Worm (Caenorhabditis elegans) whole organism, young adult: Measurements from ENCODE around the gene his-5.

Experiments
- B0035.1 ChIP-seq: sonication (generic microtip); optimal IDR thresholded peaks from 2 replicates; lab custom pipeline; 2016; ENCODE audit warnings: missing genetic modification characterization, mild to moderate bottlenecking, missing compliant biosample characterization, missing genotype, missing genetic modification reagents
- D2030.7 ChIP-seq: fragments of 200-800 bp; sonication (Bioruptor generic); IDR thresholded peaks from 2 replicates; pipeline ENCODE4 v1.3.6; 2022; ENCODE audit warnings: missing genetic modification reagents, missing genetic modification characterization, missing compliant biosample characterization
- F39B2.1 ChIP-seq: fragments of 200-800 bp; sonication (Bioruptor generic); IDR thresholded peaks from 2 replicates; pipeline ENCODE4 v1.3.6; 2022; ENCODE audit warnings: missing genetic modification reagents, missing genetic modification characterization, missing compliant biosample characterization
- F52B5.7 ChIP-seq: sonication (generic microtip); optimal IDR thresholded peaks from 2 replicates; lab custom pipeline; 2016; ENCODE audit warnings: mild to moderate bottlenecking, missing genetic modification characterization, missing compliant biosample characterization
- F57C9.4 ChIP-seq: sonication (generic microtip); optimal IDR thresholded peaks from 2 replicates; lab custom pipeline; 2017; ENCODE audit warnings: mild to moderate bottlenecking, missing genetic modification characterization, missing compliant biosample characterization
- K11D2.4 ChIP-seq: fragments of 200-800 bp; sonication (Bioruptor generic); IDR thresholded peaks from 2 replicates; pipeline ENCODE4 v1.3.6; 2022; ENCODE audit warnings: missing genetic modification reagents, missing genetic modification characterization, missing compliant biosample characterization
- Y53F4B.3 ChIP-seq: fragments of 200-800 bp; sonication (Bioruptor generic); IDR thresholded peaks from 2 replicates; pipeline ENCODE4 v1.3.6; 2022; ENCODE audit warnings: missing genetic modification reagents, missing genetic modification characterization, missing compliant biosample characterization
- Y53G8AR.9 ChIP-seq: fragments of 200-800 bp; sonication (Bioruptor generic); conservative IDR thresholded peaks from 2 replicates; pipeline ENCODE4 v1.3.6; 2022; ENCODE audit warnings: missing genetic modification reagents, missing genetic modification characterization, missing compliant biosample characterization
- Y95B8A.8 ChIP-seq: fragments of 200-800 bp; sonication (Bioruptor generic); IDR thresholded peaks from 2 replicates; pipeline ENCODE4 v1.3.6; 2022; ENCODE audit warnings: missing genetic modification reagents, missing genetic modification characterization, missing compliant biosample characterization
- aptf-2 ChIP-seq: fragments of 200-800 bp; sonication (Bioruptor generic); conservative IDR thresholded peaks from 2 replicates; pipeline ENCODE4 v1.3.6; 2022; ENCODE audit warnings: missing genetic modification reagents, missing genetic modification characterization, missing compliant biosample characterization
- atf-7 ChIP-seq: sonication (generic microtip); optimal IDR thresholded peaks from 2 replicates; lab custom pipeline; 2017; ENCODE audit warnings: mild to moderate bottlenecking, missing genetic modification characterization, missing compliant biosample characterization
- attf-6 ChIP-seq: fragments of 200-800 bp; sonication (Bioruptor generic); IDR thresholded peaks from 2 replicates; pipeline ENCODE4 v1.3.6; 2022; ENCODE audit warnings: missing genetic modification reagents, missing genetic modification characterization, missing compliant biosample characterization
- bed-2 ChIP-seq: fragments of 200-800 bp; sonication (Bioruptor generic); IDR thresholded peaks from 2 replicates; pipeline ENCODE4 v1.3.6; 2022; ENCODE audit warnings: missing genetic modification reagents, missing genetic modification characterization, missing compliant biosample characterization
- ceh-40 ChIP-seq: fragments of 200-800 bp; sonication (Bioruptor generic); IDR thresholded peaks from 2 replicates; pipeline ENCODE4 v1.3.6; 2022; ENCODE audit warnings: missing genetic modification characterization, missing compliant biosample characterization
- dpff-1 ChIP-seq: sonication (generic microtip); optimal IDR thresholded peaks from 2 replicates; lab custom pipeline; 2017; ENCODE audit warnings: mild to moderate bottlenecking, missing genetic modification characterization, missing compliant biosample characterization
- dpl-1 ChIP-seq: fragments of 150-350 bp; optimal IDR thresholded peaks from 2 replicates; lab custom pipeline; 2014; ENCODE audit warnings: missing biosample characterization, missing genetic modification reagents, missing genetic modification characterization
- ets-4 ChIP-seq: fragments of 200-800 bp; sonication (Bioruptor generic); optimal IDR thresholded peaks from 2 replicates; lab custom pipeline; 2018; ENCODE audit warnings: mild to moderate bottlenecking, missing genetic modification characterization, missing compliant biosample characterization
- fkh-3 ChIP-seq: sonication (generic microtip); optimal IDR thresholded peaks from 2 replicates; lab custom pipeline; 2016; ENCODE audit warnings: mild to moderate bottlenecking, missing genetic modification characterization, missing compliant biosample characterization
- gei-17 ChIP-seq: fragments of 200-800 bp; sonication (Bioruptor generic); optimal IDR thresholded peaks from 2 replicates; lab custom pipeline; 2018; ENCODE audit warnings: mild to moderate bottlenecking, missing genetic modification characterization, missing compliant biosample characterization
- him-1 ChIP-seq: sonication (generic microtip); optimal IDR thresholded peaks from 2 replicates; lab custom pipeline; 2016; ENCODE audit warnings: missing genotype, missing genetic modification reagents, missing genetic modification characterization, missing compliant biosample characterization
- hmg-1.2 ChIP-seq: fragments of 200-800 bp; sonication (Bioruptor generic); IDR thresholded peaks from 2 replicates; pipeline ENCODE4 v1.3.6; 2022; ENCODE audit warnings: missing genetic modification reagents, missing genetic modification characterization, missing compliant biosample characterization
- lag-1 ChIP-seq: fragments of 200-800 bp; sonication (Bioruptor generic); IDR thresholded peaks from 2 replicates; pipeline ENCODE4 v1.3.6; 2022; ENCODE audit warnings: missing genetic modification reagents, missing genetic modification characterization, missing compliant biosample characterization
- let-607 ChIP-seq, 2 experiments: fragments of 200-800 bp in 1 of 2; sonication (Bioruptor generic) in 1 of 2; sonication (generic microtip) in 1 of 2; optimal IDR thresholded peaks; 2 replicates each; lab custom pipeline; 2016 to 2018; ENCODE audit warnings: mild to moderate bottlenecking in 2 of 2, missing compliant biosample characterization in 2 of 2, missing genetic modification characterization in 2 of 2, moderate library complexity in 2 of 2, missing genotype in 1 of 2
- lsy-27 ChIP-seq: sonication (generic microtip); optimal IDR thresholded peaks from 2 replicates; lab custom pipeline; 2017; ENCODE audit warnings: missing genetic modification characterization, mild to moderate bottlenecking, missing compliant biosample characterization, antibody characterized with exemption, missing genotype, borderline replicate concordance; ENCODE audit not compliant: insufficient read depth
- madf-8 ChIP-seq: fragments of 200-800 bp; sonication (Bioruptor generic); conservative IDR thresholded peaks from 2 replicates; pipeline ENCODE4 v1.3.6; 2022; ENCODE audit warnings: missing genetic modification reagents, missing genetic modification characterization, missing compliant biosample characterization
- mel-28 ChIP-seq: sonication (generic microtip); optimal IDR thresholded peaks from 2 replicates; lab custom pipeline; 2016; ENCODE audit warnings: borderline replicate concordance, mild to moderate bottlenecking, missing genetic modification characterization, missing compliant biosample characterization
- mes-4 ChIP-seq: sonication (generic microtip); optimal IDR thresholded peaks from 2 replicates; lab custom pipeline; 2016; ENCODE audit warnings: missing genotype, missing genetic modification characterization, missing compliant biosample characterization
- mxl-1 ChIP-seq: sonication (generic microtip); optimal IDR thresholded peaks from 2 replicates; lab custom pipeline; 2016; ENCODE audit warnings: missing genetic modification characterization, missing compliant biosample characterization
- nfya-1 ChIP-seq: sonication (generic microtip); optimal IDR thresholded peaks from 2 replicates; lab custom pipeline; 2017; ENCODE audit warnings: antibody characterized with exemption, missing compliant biosample characterization, missing genetic modification characterization, borderline replicate concordance; ENCODE audit not compliant: insufficient read depth
- nfya-2 ChIP-seq: fragments of 200-800 bp; sonication (Bioruptor generic); IDR thresholded peaks from 2 replicates; pipeline ENCODE4 v1.3.6; 2022; ENCODE audit warnings: missing genetic modification reagents, missing genetic modification characterization, missing compliant biosample characterization
- nhr-27 ChIP-seq: fragments of 200-800 bp; sonication (Bioruptor generic); optimal IDR thresholded peaks from 2 replicates; lab custom pipeline; 2018; ENCODE audit warnings: mild to moderate bottlenecking, missing genetic modification characterization, moderate library complexity, missing compliant biosample characterization
- pbrm-1 ChIP-seq: fragments of 200-800 bp; sonication (Bioruptor generic); IDR thresholded peaks from 2 replicates; pipeline ENCODE4 v1.3.6; 2022; ENCODE audit warnings: missing genetic modification reagents, missing genetic modification characterization, missing compliant biosample characterization
- repo-1 ChIP-seq: sonication (generic microtip); optimal IDR thresholded peaks from 2 replicates; lab custom pipeline; 2017; ENCODE audit warnings: mild to moderate bottlenecking, missing genetic modification characterization, missing compliant biosample characterization
- rpc-1 ChIP-seq, 2 experiments: fragments of 150-350 bp in 1 of 2; sonication (generic microtip) in 1 of 2; optimal IDR thresholded peaks; 2 replicates each; lab custom pipeline; 2014 to 2018; ENCODE audit warnings: missing biosample characterization in 1 of 2, missing genetic modification characterization in 1 of 2, missing genetic modification reagents in 1 of 2, missing genotype in 1 of 2
- sea-2 ChIP-seq: fragments of 200-800 bp; sonication (Bioruptor generic); IDR thresholded peaks from 2 replicates; pipeline ENCODE4 v1.3.6; 2022; ENCODE audit warnings: missing genetic modification characterization, missing compliant biosample characterization
- snpc-1.1 ChIP-seq: sonication (generic microtip); optimal IDR thresholded peaks from 2 replicates; lab custom pipeline; 2017; ENCODE audit warnings: missing genetic modification characterization, mild to moderate bottlenecking, missing compliant biosample characterization, antibody characterized with exemption, moderate library complexity, missing genotype, missing genetic modification reagents; ENCODE audit not compliant: insufficient read depth
- snpc-4 ChIP-seq, 5 experiments: fragments of 150-350 bp in 1 of 5; sonication (generic microtip) in 4 of 5; optimal IDR thresholded peaks; 2 replicates each; lab custom pipeline; 2014 to 2018; ENCODE audit warnings: missing genetic modification characterization in 5 of 5, missing biosample characterization in 3 of 5, antibody characterized with exemption in 2 of 5, mild to moderate bottlenecking in 2 of 5, missing compliant biosample characterization in 2 of 5, missing genotype in 2 of 5, moderate library complexity in 2 of 5, missing genetic modification reagents in 1 of 5
- somi-1 ChIP-seq: fragments of 200-800 bp; sonication (Bioruptor generic); optimal IDR thresholded peaks from 2 replicates; lab custom pipeline; 2018; ENCODE audit warnings: mild to moderate bottlenecking, missing genetic modification characterization, missing compliant biosample characterization
- unc-62 ChIP-seq: fragments of 150-350 bp; optimal IDR thresholded peaks from 2 replicates; lab custom pipeline; 2014; ENCODE audit warnings: missing biosample characterization, missing genetic modification reagents, missing genetic modification characterization
- xnd-1 ChIP-seq: sonication (generic microtip); optimal IDR thresholded peaks from 2 replicates; lab custom pipeline; 2016; ENCODE audit warnings: missing genotype, missing genetic modification reagents, missing genetic modification characterization, missing compliant biosample characterization
- zim-3 ChIP-seq: sonication (generic microtip); optimal IDR thresholded peaks from 2 replicates; lab custom pipeline; 2017; ENCODE audit warnings: mild to moderate bottlenecking, missing genetic modification characterization, moderate library complexity, missing compliant biosample characterization
- ztf-22 ChIP-seq: fragments of 200-800 bp; sonication (Bioruptor generic); optimal IDR thresholded peaks from 2 replicates; lab custom pipeline; 2018; ENCODE audit warnings: mild to moderate bottlenecking, missing genetic modification characterization, moderate library complexity, missing compliant biosample characterization
- ztf-3 ChIP-seq: fragments of 200-800 bp; sonication (Bioruptor generic); optimal IDR thresholded peaks from 2 replicates; lab custom pipeline; 2018; ENCODE audit warnings: mild to moderate bottlenecking, missing genetic modification characterization, missing compliant biosample characterization
- ztf-6 ChIP-seq: fragments of 200-800 bp; sonication (Bioruptor generic); IDR thresholded peaks from 2 replicates; pipeline ENCODE4 v1.3.6; 2022; ENCODE audit warnings: missing genetic modification reagents, missing genetic modification characterization, missing compliant biosample characterization

Gene his-5

ce11 chrV:8500348-8500747, 34.7 kb upstream of the his-5 start (continued):
- TF ChIP-seq F39B2.1 (GFP tag; lab: Robert Waterston, UW) (peak; percentile 97), Y95B8A.8 (peak; percentile 99), snpc-4 (GFP tag; optimal IDR thresholded peaks at IDR 0.05; lab: Kevin White, UChicago) (peak; percentile 99), snpc-4 (tag; optimal IDR thresholded peaks at IDR 0.05; lab: Kevin White, UChicago) (peak; percentile 99 to 100 (median 100)), ztf-22 (peak; percentile 99), snpc-1.1 (tag; lab: Kevin White, UChicago) (peak; percentile 100), mxl-1 (peak; percentile 99), bed-2 (GFP tag; lab: Robert Waterston, UW) (peak; percentile 93), xnd-1 (tag; lab: Kevin White, UChicago) (peak; percentile 79), F52B5.7 (tag; lab: Kevin White, UChicago) (peak; percentile 100), attf-6 (peak; percentile 94), Y53G8AR.9 (peak; percentile 99), nfya-1 (tag; lab: Kevin White, UChicago) (no peak), pbrm-1 (GFP tag; lab: Robert Waterston, UW) (peak; percentile 98), dpl-1 (GFP tag; lab: Kevin White, UChicago) (peak; percentile 50), unc-62 (GFP tag; lab: Kevin White, UChicago) (peak; percentile 28), B0035.1 (peak; percentile 96), ztf-6 (GFP tag; lab: Robert Waterston, UW) (peak; percentile 92), hmg-1.2 (GFP tag; lab: Robert Waterston, UW) (peak; percentile 99), K11D2.4 (GFP tag; lab: Robert Waterston, UW) (peak; percentile 95), ztf-3 (peak; percentile 90), madf-8 (GFP tag; lab: Robert Waterston, UW) (peak; percentile 84), dpff-1 (peak; percentile 96), F57C9.4 (tag; lab: Kevin White, UChicago) (peak; percentile 99), fkh-3 (tag; lab: Kevin White, UChicago) (peak; percentile 100), aptf-2 (GFP tag; lab: Robert Waterston, UW) (peak; percentile 89), zim-3 (tag; lab: Kevin White, UChicago) (peak; percentile 100), ceh-40 (peak; percentile 98), repo-1 (tag; lab: Kevin White, UChicago) (peak; percentile 100), Y53F4B.3 (GFP tag; lab: Robert Waterston, UW) (peak; percentile 94), him-1 (peak; percentile 100), D2030.7 (GFP tag; lab: Robert Waterston, UW) (peak; percentile 93), lag-1 (GFP tag; lab: Robert Waterston, UW) (peak; percentile 100), nhr-27 (tag; lab: Kevin White, UChicago) (peak; percentile 100), ets-4 (GFP tag; lab: Kevin White, UChicago) (peak; percentile 100), sea-2 (GFP tag; lab: Robert Waterston, UW) (peak; percentile 99), nfya-2 (GFP tag; lab: Robert Waterston, UW) (peak; percentile 97), lsy-27 (tag; lab: Kevin White, UChicago) (peak; percentile 62), somi-1 (peak; percentile 99)

ce11 chrV:8507324-8507723, 27.7 kb upstream of the his-5 start, which contains the start of gene ZK994.6:
ZK994.6 (minus strand) TSS chrV:8507424.
- no peak for TF ChIP-seq mes-4 (tag; lab: Kevin White, UChicago)
- no peak for TF ChIP-seq mel-28 (tag; lab: Kevin White, UChicago)
- TF ChIP-seq atf-7 (tag; lab: Kevin White, UChicago), result no peak
- TF ChIP-seq nfya-1 (tag; lab: Kevin White, UChicago), result no peak
- TF ChIP-seq gei-17, result no peak
- no peak for TF ChIP-seq let-607 (tag; optimal IDR thresholded peaks at IDR 0.05; lab: Kevin White, UChicago)
- TF ChIP-seq rpc-1 (optimal IDR thresholded peaks at IDR 0.05; lab: Kevin White, UChicago), result no peak
- no peak for TF ChIP-seq rpc-1 (tag; optimal IDR thresholded peaks at IDR 0.05; lab: Kevin White, UChicago)
